Fruit fly (Drosophila melanogaster): ENCODE results near the gene CG7627.
A peak's percentile ranks its signal among the peaks of the same experiment; 100 is the strongest.

Gene CG7627

DNA sequence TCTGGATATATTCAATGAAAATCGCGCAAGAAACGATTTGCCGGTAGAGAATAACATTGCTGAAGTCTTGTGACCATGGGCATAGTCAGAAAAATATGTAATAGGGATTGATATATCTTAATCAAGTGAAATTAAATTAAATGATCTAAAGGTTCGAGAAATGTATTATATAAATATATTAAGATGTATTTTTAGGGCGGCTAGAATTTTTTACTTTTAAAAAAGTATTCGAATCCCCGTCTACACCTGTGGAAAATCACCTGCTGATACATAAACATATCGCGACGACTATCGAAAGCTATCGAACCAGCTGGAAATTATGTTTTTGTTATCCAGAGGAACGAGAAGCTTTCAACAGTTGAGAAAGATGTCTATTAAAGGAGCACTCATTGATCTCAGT is 14.4 kb upstream of the CG7627 start, which contains the start of the genes CG13390 and CG17294:
Gene CG13390 (minus strand): TSS at position 81 of the 400 bp plus-strand sequence.
Gene CG17294 (plus strand): TSS at position 319 of the 400 bp plus-strand sequence.
- no peak for TF ChIP-seq lola (GFP tag; optimal IDR thresholded peaks at IDR 0.05)
- TF ChIP-seq jim (GFP tag; optimal IDR thresholded peaks at IDR 0.05), result peak; percentile 89
- TF ChIP-seq Vsx2 (GFP tag; optimal IDR thresholded peaks at IDR 0.05; ENCODE audit: partially characterized antibody), result no peak
- peak; percentile 98 for TF ChIP-seq sage (GFP tag; optimal IDR thresholded peaks at IDR 0.05)
- TF ChIP-seq usp (GFP tag; optimal IDR thresholded peaks at IDR 0.05), result no peak
- TF ChIP-seq woc (GFP tag; optimal IDR thresholded peaks at IDR 0.05), result peak; percentile 95
- peak; percentile 85 for TF ChIP-seq Mio (GFP tag; optimal IDR thresholded peaks at IDR 0.05)
- peak; percentile 99 for TF ChIP-seq fru (GFP tag; optimal IDR thresholded peaks at IDR 0.05)
- TF ChIP-seq psq (GFP tag; optimal IDR thresholded peaks at IDR 0.05), result peak; percentile 99
- peak; percentile 98 for TF ChIP-seq Jra (GFP tag; optimal IDR thresholded peaks at IDR 0.05)
- TF ChIP-seq Hr78 (GFP tag; optimal IDR thresholded peaks at IDR 0.05), result no peak
- peak; percentile 100 for TF ChIP-seq h (GFP tag; optimal IDR thresholded peaks at IDR 0.05)
- peak; percentile 97 for TF ChIP-seq ey (GFP tag; optimal IDR thresholded peaks at IDR 0.05)
- TF ChIP-seq Dif (GFP tag; optimal IDR thresholded peaks at IDR 0.05; ENCODE audit: partially characterized antibody), result no peak
- peak; percentile 95 for TF ChIP-seq CG32264 (GFP tag; optimal IDR thresholded peaks at IDR 0.05)
- TF ChIP-seq Rel (GFP tag; optimal IDR thresholded peaks at IDR 0.05), result peak; percentile 97
- TF ChIP-seq Rel (tag; optimal IDR thresholded peaks at IDR 0.05), result peak; percentile 95
- TF ChIP-seq CG9705 (GFP tag; optimal IDR thresholded peaks at IDR 0.05), result peak; percentile 99
- TF ChIP-seq dmrt93B (GFP tag; optimal IDR thresholded peaks at IDR 0.05), result peak; percentile 99
- peak; percentile 99 for TF ChIP-seq OdsH (GFP tag; optimal IDR thresholded peaks at IDR 0.05)
- peak; percentile 100 for TF ChIP-seq Sp1 (GFP tag; optimal IDR thresholded peaks at IDR 0.05)
- no peak for TF ChIP-seq Myc (optimal IDR thresholded peaks at IDR 0.05)
- no peak for TF ChIP-seq CrebA (GFP tag; optimal IDR thresholded peaks at IDR 0.05; ENCODE audit: borderline replicate concordance)
- peak; percentile 95 for TF ChIP-seq GATAd (GFP tag; optimal IDR thresholded peaks at IDR 0.05)
- no peak for TF ChIP-seq N (GFP tag; optimal IDR thresholded peaks at IDR 0.05)
- peak; percentile 99 for TF ChIP-seq brk (GFP tag; optimal IDR thresholded peaks at IDR 0.05)
- peak; percentile 96 for TF ChIP-seq dsf (GFP tag; optimal IDR thresholded peaks at IDR 0.05; ENCODE audit: borderline replicate concordance)
- TF ChIP-seq foxo (GFP tag; optimal IDR thresholded peaks at IDR 0.05), result peak; percentile 87 to 100
- TF ChIP-seq Hr83 (GFP tag; optimal IDR thresholded peaks at IDR 0.05; ENCODE audit: poor library complexity, severe bottlenecking), result peak; percentile 83
- TF ChIP-seq Dfd (GFP tag; optimal IDR thresholded peaks at IDR 0.05), result no peak
- TF ChIP-seq HLH106 (tag; optimal IDR thresholded peaks at IDR 0.05), result peak; percentile 100
- peak; percentile 98 for TF ChIP-seq sv (GFP tag; optimal IDR thresholded peaks at IDR 0.05)
- TF ChIP-seq dl (GFP tag; optimal IDR thresholded peaks at IDR 0.05; ENCODE audit: insufficient read depth in 1 of 2, partially characterized antibody in 2 of 2), result no peak
- peak; percentile 100 for TF ChIP-seq rgr (GFP tag; optimal IDR thresholded peaks at IDR 0.05)
- peak; percentile 97 for TF ChIP-seq br (GFP tag; optimal IDR thresholded peaks at IDR 0.05)
- peak; percentile 99 for TF ChIP-seq Hnf4 (GFP tag; optimal IDR thresholded peaks at IDR 0.05)
- TF ChIP-seq pan (optimal IDR thresholded peaks at IDR 0.05), result no peak
- no peak for TF ChIP-seq tai (GFP tag; optimal IDR thresholded peaks at IDR 0.05)
- no peak for TF ChIP-seq Abd-B (GFP tag; optimal IDR thresholded peaks at IDR 0.05)

DNA sequence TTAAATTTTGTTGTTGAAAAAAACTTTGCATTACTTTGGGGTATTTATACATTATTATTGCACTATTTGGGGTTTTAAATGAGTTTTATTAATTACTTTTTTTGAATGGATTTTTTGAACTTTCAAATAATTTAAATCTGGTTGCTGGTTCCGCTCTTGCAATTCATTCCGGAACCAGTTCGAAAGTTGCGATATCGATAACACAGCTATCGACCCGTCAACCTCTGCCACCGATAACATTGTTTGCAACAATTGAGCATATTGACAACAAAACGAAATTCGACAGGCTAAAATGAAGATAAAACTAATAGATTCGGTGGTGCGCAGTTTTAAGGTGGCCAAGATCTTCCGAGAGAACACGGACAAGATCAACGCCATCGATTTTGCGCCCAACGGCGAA is 12.0 kb upstream of the CG7627 start, which contains the start of gene Wdr82:
Gene Wdr82 (plus strand): TSS at position 227 of the 400 bp plus-strand sequence.
- TF ChIP-seq Sp1 (GFP tag; optimal IDR thresholded peaks at IDR 0.05) (no peak), Abd-B (GFP tag; optimal IDR thresholded peaks at IDR 0.05) (no peak), ey (GFP tag; optimal IDR thresholded peaks at IDR 0.05) (no peak), Hr78 (GFP tag; optimal IDR thresholded peaks at IDR 0.05) (no peak), CG32264 (GFP tag; optimal IDR thresholded peaks at IDR 0.05) (no peak), HLH106 (tag; optimal IDR thresholded peaks at IDR 0.05) (no peak), Jra (GFP tag; optimal IDR thresholded peaks at IDR 0.05) (no peak), Myc (optimal IDR thresholded peaks at IDR 0.05) (no peak), woc (GFP tag; optimal IDR thresholded peaks at IDR 0.05) (no peak), Mio (GFP tag; optimal IDR thresholded peaks at IDR 0.05) (no peak)
